Fruit fly (Drosophila melanogaster) whole organism, embryonic: ENCODE data around the gene amos.

Experiments
- BtbVII ChIP-seq: fragments of 200-800 bp; sonication (Bioruptor generic); optimal IDR thresholded peaks from 3 replicates; lab custom pipeline; 2017; ENCODE audit warnings: missing biosample characterization, mild to moderate bottlenecking, missing genetic modification characterization
- CG1024 ChIP-seq: fragments of 200-800 bp; sonication (Bioruptor generic); IDR thresholded peaks from 2 replicates; pipeline ENCODE4 v1.3.6; 2022; ENCODE audit warnings: missing biosample characterization, missing genetic modification characterization
- CG10321 ChIP-seq: fragments of 200-800 bp; sonication (Bioruptor generic); IDR thresholded peaks from 2 replicates; pipeline ENCODE4 v1.3.6; 2022; ENCODE audit warnings: missing biosample characterization, missing genetic modification characterization
- CG11247 ChIP-seq: fragments of 200-800 bp; sonication (Bioruptor generic); IDR thresholded peaks from 2 replicates; pipeline ENCODE4 v1.3.6; 2022; ENCODE audit warnings: missing biosample characterization, missing genetic modification characterization
- CG12071 ChIP-seq: fragments of 200-800 bp; sonication (Bioruptor generic); optimal IDR thresholded peaks from 3 replicates; lab custom pipeline; 2018; ENCODE audit warnings: missing biosample characterization, mild to moderate bottlenecking, missing genetic modification characterization
- CG12155 ChIP-seq: fragments of 200-800 bp; sonication (Bioruptor generic); optimal IDR thresholded peaks from 3 replicates; lab custom pipeline; 2016; ENCODE audit warnings: missing biosample characterization, missing genetic modification characterization
- CG12942 ChIP-seq: fragments of 200-800 bp; sonication (Bioruptor generic); optimal IDR thresholded peaks from 3 replicates; lab custom pipeline; 2016; ENCODE audit warnings: missing biosample characterization, missing genetic modification characterization
- CG13424 ChIP-seq: fragments of 200-800 bp; sonication (Bioruptor generic); optimal IDR thresholded peaks from 2 replicates; lab custom pipeline; 2019; ENCODE audit warnings: missing biosample characterization, mild to moderate bottlenecking, missing genetic modification characterization, moderate library complexity
- CG13624 ChIP-seq: fragments of 200-800 bp; sonication (Bioruptor generic); optimal IDR thresholded peaks from 2 replicates; lab custom pipeline; 2016; ENCODE audit warnings: missing biosample characterization, missing genetic modification characterization
- CG15514 ChIP-seq: fragments of 200-800 bp; sonication (Bioruptor generic); optimal IDR thresholded peaks from 3 replicates; lab custom pipeline; 2017; ENCODE audit warnings: missing biosample characterization, missing genetic modification characterization, mild to moderate bottlenecking, moderate library complexity, missing genetic modification reagents
- CG15601 ChIP-seq: fragments of 200-800 bp; sonication (Bioruptor generic); optimal IDR thresholded peaks from 3 replicates; lab custom pipeline; 2019; ENCODE audit warnings: missing biosample characterization, mild to moderate bottlenecking, missing genetic modification characterization, moderate library complexity
- CG15696 ChIP-seq: fragments of 200-800 bp; sonication (Bioruptor generic); optimal IDR thresholded peaks from 2 replicates; lab custom pipeline; 2019; ENCODE audit warnings: missing biosample characterization, mild to moderate bottlenecking, missing genetic modification characterization, moderate library complexity
- CG1647 ChIP-seq: fragments of 200-800 bp; sonication (Bioruptor generic); optimal IDR thresholded peaks from 3 replicates; lab custom pipeline; 2016; ENCODE audit warnings: missing biosample characterization, missing genetic modification characterization
- CG17328 ChIP-seq: fragments of 200-800 bp; sonication (Bioruptor generic); IDR thresholded peaks from 2 replicates; pipeline ENCODE4 v1.3.6; 2022; ENCODE audit warnings: missing biosample characterization, missing genetic modification characterization
- CG2678 ChIP-seq: fragments of 200-800 bp; sonication (Bioruptor generic); optimal IDR thresholded peaks from 3 replicates; lab custom pipeline; 2019; ENCODE audit warnings: missing biosample characterization, mild to moderate bottlenecking, missing genetic modification characterization, moderate library complexity
- CG31365 ChIP-seq: fragments of 200-800 bp; sonication (Bioruptor generic); optimal IDR thresholded peaks from 2 replicates; lab custom pipeline; 2018; ENCODE audit warnings: missing biosample characterization, mild to moderate bottlenecking, missing genetic modification characterization
- CG33213 ChIP-seq: fragments of 200-800 bp; sonication (Bioruptor generic); optimal IDR thresholded peaks from 3 replicates; lab custom pipeline; 2016; ENCODE audit warnings: missing biosample characterization, missing genetic modification characterization
- CG33557 ChIP-seq: fragments of 200-800 bp; sonication (Bioruptor generic); optimal IDR thresholded peaks from 2 replicates; lab custom pipeline; 2019; ENCODE audit warnings: missing biosample characterization, mild to moderate bottlenecking, missing genetic modification characterization, moderate library complexity
- CG4730 ChIP-seq: fragments of 200-800 bp; sonication (Bioruptor generic); IDR thresholded peaks from 2 replicates; pipeline ENCODE4 v1.3.6; 2022; ENCODE audit warnings: missing biosample characterization, missing genetic modification characterization
- CG6813 ChIP-seq: fragments of 200-800 bp; sonication (Bioruptor generic); optimal IDR thresholded peaks from 2 replicates; lab custom pipeline; 2017; ENCODE audit warnings: missing biosample characterization, missing genetic modification characterization, mild to moderate bottlenecking, moderate library complexity, missing genetic modification reagents
- CG8359 ChIP-seq: fragments of 200-800 bp; sonication (Bioruptor generic); optimal IDR thresholded peaks from 2 replicates; lab custom pipeline; 2017; ENCODE audit warnings: missing biosample characterization, mild to moderate bottlenecking, missing genetic modification characterization, borderline replicate concordance
- CoRest ChIP-seq: fragments of 200-800 bp; sonication (Bioruptor generic); optimal IDR thresholded peaks from 3 replicates; lab custom pipeline; 2018; ENCODE audit warnings: missing biosample characterization, mild to moderate bottlenecking, missing genetic modification characterization, moderate library complexity
- Dip3 ChIP-seq: fragments of 200-800 bp; sonication (Bioruptor generic); optimal IDR thresholded peaks from 3 replicates; lab custom pipeline; 2016; ENCODE audit warnings: missing biosample characterization, missing genetic modification characterization
- GATAe ChIP-seq: fragments of 200-800 bp; sonication (Bioruptor generic); conservative IDR thresholded peaks from 2 replicates; pipeline ENCODE4 v1.3.6; 2022; ENCODE audit warnings: missing biosample characterization, missing genetic modification characterization
- H15 ChIP-seq: fragments of 200-800 bp; sonication (Bioruptor generic); IDR thresholded peaks from 3 replicates; pipeline ENCODE4 v1.3.6; 2022; ENCODE audit warnings: missing biosample characterization, missing genetic modification characterization
- Hr39 ChIP-seq: fragments of >200 bp; optimal IDR thresholded peaks from 2 replicates; lab custom pipeline; 2017
- Optix ChIP-seq: fragments of 200-800 bp; sonication (Bioruptor generic); IDR thresholded peaks from 3 replicates; pipeline ENCODE4 v1.3.6; 2022; ENCODE audit warnings: missing biosample characterization, missing genetic modification characterization
- Poxn ChIP-seq: fragments of 200-800 bp; sonication (Bioruptor generic); IDR thresholded peaks from 2 replicates; pipeline ENCODE4 v1.3.6; 2022; ENCODE audit warnings: missing biosample characterization, missing genetic modification characterization
- Side ChIP-seq: fragments of 200-800 bp; sonication (Bioruptor generic); optimal IDR thresholded peaks from 2 replicates; lab custom pipeline; 2016; ENCODE audit warnings: missing biosample characterization, missing genetic modification characterization
- Stat92E ChIP-seq, 3 experiments: fragments of >200 bp in 2 of 3; fragments of 200-800 bp in 1 of 3; sonication (Bioruptor generic) in 1 of 3; optimal IDR thresholded peaks; 2 replicates each; lab custom pipeline; 2017 to 2019; ENCODE audit warnings: missing biosample characterization in 3 of 3, missing genetic modification characterization in 3 of 3, mild to moderate bottlenecking in 1 of 3, moderate library complexity in 1 of 3
- Vsx1 ChIP-seq: fragments of 200-800 bp; sonication (Bioruptor generic); optimal IDR thresholded peaks from 2 replicates; lab custom pipeline; 2017; ENCODE audit warnings: missing biosample characterization, mild to moderate bottlenecking, missing genetic modification characterization, missing genetic modification reagents
- Xrp1 ChIP-seq: fragments of 200-800 bp; sonication (Bioruptor generic); IDR thresholded peaks from 2 replicates; pipeline ENCODE4 v1.3.6; 2022; ENCODE audit warnings: missing biosample characterization, missing genetic modification characterization
- ap ChIP-seq: fragments of 200-800 bp; sonication (Bioruptor generic); IDR thresholded peaks from 2 replicates; pipeline ENCODE4 v1.3.6; 2022; ENCODE audit warnings: missing biosample characterization, missing genetic modification characterization
- bcd ChIP-seq: fragments of 200-800 bp; sonication (Bioruptor generic); optimal IDR thresholded peaks from 2 replicates; lab custom pipeline; 2017; ENCODE audit warnings: missing biosample characterization, mild to moderate bottlenecking, missing genetic modification characterization
- br ChIP-seq: fragments of >200 bp; optimal IDR thresholded peaks from 2 replicates; lab custom pipeline; 2017
- cato ChIP-seq: fragments of 200-800 bp; sonication (Bioruptor generic); optimal IDR thresholded peaks from 2 replicates; lab custom pipeline; 2016; ENCODE audit warnings: missing biosample characterization, missing genetic modification characterization, borderline replicate concordance
- chinmo ChIP-seq: fragments of 200-800 bp; sonication (Bioruptor generic); IDR thresholded peaks from 4 replicates; pipeline ENCODE4 v1.3.6; 2022; ENCODE audit warnings: missing biosample characterization, missing genetic modification characterization; ENCODE audit not compliant: partially characterized antibody
- esg ChIP-seq: fragments of 200-800 bp; sonication (Bioruptor generic); conservative IDR thresholded peaks from 2 replicates; pipeline ENCODE4 v1.3.6; 2022; ENCODE audit warnings: missing biosample characterization, missing genetic modification characterization
- grau ChIP-seq: fragments of 200-800 bp; optimal IDR thresholded peaks from 3 replicates; lab custom pipeline; 2019; ENCODE audit warnings: missing biosample characterization, mild to moderate bottlenecking, missing genetic modification characterization, moderate library complexity
- gsb ChIP-seq: fragments of 200-800 bp; sonication (Bioruptor generic); IDR thresholded peaks from 2 replicates; pipeline ENCODE4 v1.3.6; 2022; ENCODE audit warnings: missing biosample characterization, missing genetic modification characterization
- hb ChIP-seq: fragments of 200-800 bp; sonication (Bioruptor generic); IDR thresholded peaks from 3 replicates; pipeline ENCODE4 v1.3.6; 2022; ENCODE audit warnings: missing biosample characterization, missing genetic modification characterization; ENCODE audit not compliant: partially characterized antibody
- lab ChIP-seq: fragments of 200-800 bp; sonication (Bioruptor generic); optimal IDR thresholded peaks from 3 replicates; lab custom pipeline; 2017; ENCODE audit warnings: missing biosample characterization, missing genetic modification characterization, mild to moderate bottlenecking, moderate library complexity, missing genetic modification reagents
- nau ChIP-seq: fragments of 200-800 bp; sonication (Bioruptor generic); optimal IDR thresholded peaks from 3 replicates; lab custom pipeline; 2017; ENCODE audit warnings: missing biosample characterization, mild to moderate bottlenecking, missing genetic modification characterization, missing genetic modification reagents
- oc ChIP-seq: fragments of 200-800 bp; sonication (Bioruptor generic); optimal IDR thresholded peaks from 2 replicates; lab custom pipeline; 2018; ENCODE audit warnings: missing biosample characterization, mild to moderate bottlenecking, missing genetic modification characterization, moderate library complexity
- odd ChIP-seq: fragments of 200-800 bp; sonication (Bioruptor generic); optimal IDR thresholded peaks from 2 replicates; lab custom pipeline; 2017; ENCODE audit warnings: missing biosample characterization, mild to moderate bottlenecking, missing genetic modification characterization
- onecut ChIP-seq: fragments of 200-800 bp; sonication (Bioruptor generic); IDR thresholded peaks from 2 replicates; pipeline ENCODE4 v1.3.6; 2022; ENCODE audit warnings: missing biosample characterization, missing genetic modification characterization
- p53 ChIP-seq: fragments of 200-800 bp; sonication (Bioruptor generic); optimal IDR thresholded peaks from 2 replicates; lab custom pipeline; 2016; ENCODE audit warnings: missing biosample characterization, missing genetic modification characterization
- schlank ChIP-seq: fragments of 200-800 bp; sonication (Bioruptor generic); optimal IDR thresholded peaks from 2 replicates; lab custom pipeline; 2018; ENCODE audit warnings: missing biosample characterization, mild to moderate bottlenecking, missing genetic modification characterization
- tup ChIP-seq: fragments of 200-800 bp; sonication (Bioruptor generic); optimal IDR thresholded peaks from 2 replicates; lab custom pipeline; 2016; ENCODE audit warnings: missing biosample characterization, mild to moderate bottlenecking, missing genetic modification characterization, moderate library complexity
- unpg ChIP-seq: fragments of 200-800 bp; sonication (Bioruptor generic); optimal IDR thresholded peaks from 3 replicates; lab custom pipeline; 2018; ENCODE audit warnings: missing biosample characterization, mild to moderate bottlenecking, missing genetic modification characterization, moderate library complexity
- zen2 ChIP-seq: fragments of 200-800 bp; sonication (Bioruptor generic); IDR thresholded peaks from 3 replicates; pipeline ENCODE4 v1.3.6; 2022; ENCODE audit warnings: missing biosample characterization, missing genetic modification characterization; ENCODE audit not compliant: partially characterized antibody

The amos gene

DNA sequence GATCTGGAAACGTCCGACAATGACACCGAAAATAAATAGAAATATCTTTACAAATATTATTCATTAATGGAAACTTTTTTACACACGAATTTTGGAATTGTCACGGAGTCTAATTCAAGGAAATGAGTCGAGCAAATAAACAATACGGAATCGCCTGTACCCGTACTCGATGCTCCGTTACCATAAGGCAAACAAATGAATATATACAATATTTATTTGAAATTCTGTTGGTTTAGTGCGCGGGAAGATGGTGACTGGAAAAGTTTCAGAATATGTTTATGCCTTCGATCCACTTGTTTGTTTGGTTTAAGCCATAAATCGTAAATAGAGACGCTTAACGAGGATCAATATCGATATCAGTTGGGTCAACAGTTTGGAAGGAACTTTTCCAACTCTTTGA, 40.3 kb downstream of the amos start (continued):
- TF ChIP-seq esg (GFP tag; lab: Robert Waterston, UW) (no peak), Optix (no peak), nau (GFP tag; lab: Kevin White, UChicago) (no peak), CG8359 (GFP tag; lab: Kevin White, UChicago) (no peak), CG33213 (GFP tag; lab: Kevin White, UChicago) (no peak), CG6813 (GFP tag; lab: Kevin White, UChicago) (peak; percentile 11), CG31365 (tag; lab: Kevin White, UChicago) (no peak), CG15514 (GFP tag; lab: Kevin White, UChicago) (peak; percentile 23), BtbVII (GFP tag; lab: Kevin White, UChicago) (peak; percentile 19), CG15696 (tag; lab: Kevin White, UChicago) (peak; percentile 13), hb (GFP tag; lab: Robert Waterston, UW) (no peak), CG33557 (GFP tag; lab: Kevin White, UChicago) (peak; percentile 42), CG1647 (GFP tag; lab: Kevin White, UChicago) (no peak), CG4730 (GFP tag; lab: Robert Waterston, UW) (no peak), Dip3 (GFP tag; lab: Kevin White, UChicago) (no peak), CG17328 (GFP tag; lab: Robert Waterston, UW) (no peak), cato (no peak), CG13424 (tag; lab: Kevin White, UChicago) (no peak), Poxn (GFP tag; lab: Robert Waterston, UW) (peak; percentile 22; the same call in 1 of the 2 replicates), unpg (GFP tag; lab: Kevin White, UChicago) (peak; percentile 12), ap (GFP tag; lab: Robert Waterston, UW) (no peak), p53 (no peak), CG2678 (peak; percentile 30), CG1024 (GFP tag; lab: Robert Waterston, UW) (no peak), grau (tag; lab: Kevin White, UChicago) (no peak), CG15601 (tag; lab: Kevin White, UChicago) (peak; percentile 2), gsb (GFP tag; lab: Robert Waterston, UW) (no peak), tup (GFP tag; lab: Kevin White, UChicago) (no peak), oc (tag; lab: Kevin White, UChicago) (no peak), CG11247 (GFP tag; lab: Robert Waterston, UW) (no peak), Xrp1 (GFP tag; lab: Robert Waterston, UW) (no peak), CG12155 (GFP tag; lab: Kevin White, UChicago) (no peak), Vsx1 (GFP tag; lab: Kevin White, UChicago) (peak; percentile 9), CG12942 (GFP tag; lab: Kevin White, UChicago) (no peak), H15 (GFP tag; lab: Robert Waterston, UW) (no peak), CG10321 (GFP tag; lab: Robert Waterston, UW) (no peak), CG12071 (no peak), bcd (GFP tag; lab: Kevin White, UChicago) (no peak), CG13624 (GFP tag; lab: Kevin White, UChicago) (no peak), Hr39 (lab: Kevin White, UChicago) (no peak), CoRest (tag; lab: Kevin White, UChicago) (peak; percentile 3), chinmo (GFP tag; lab: Robert Waterston, UW) (no peak), lab (GFP tag; lab: Kevin White, UChicago) (peak; percentile 26), onecut (no peak), Side (no peak), GATAe (GFP tag; lab: Robert Waterston, UW) (no peak), Stat92E (GFP tag; optimal IDR thresholded peaks at IDR 0.05; lab: Kevin White, UChicago) (no peak), odd (GFP tag; lab: Kevin White, UChicago) (no peak), zen2 (GFP tag; lab: Robert Waterston, UW) (no peak), br (lab: Kevin White, UChicago) (no peak), schlank (tag; lab: Kevin White, UChicago) (no peak)
